Fruit fly (Drosophila melanogaster) whole organism, embryonic: ENCODE data around the gene Aef1.
A peak's percentile ranks its signal among the peaks of the same experiment; 100 is the strongest.

ENCODE experiments used
- Aef1 ChIP-seq: fragments of 200-800 bp; sonication (Bioruptor generic); IDR thresholded peaks from 3 replicates; pipeline ENCODE4 v1.3.6; 2022; ENCODE audit warnings: missing biosample characterization, missing genetic modification characterization
- CG10543 ChIP-seq: fragments of 200-800 bp; sonication (Bioruptor generic); optimal IDR thresholded peaks from 3 replicates; lab custom pipeline; 2017; ENCODE audit warnings: missing biosample characterization, mild to moderate bottlenecking, missing genetic modification characterization, moderate library complexity
- CG11398 ChIP-seq: fragments of 200-800 bp; sonication (Bioruptor generic); optimal IDR thresholded peaks from 2 replicates; lab custom pipeline; 2016; ENCODE audit warnings: missing biosample characterization, missing genetic modification characterization
- CG12769 ChIP-seq: fragments of 200-800 bp; sonication (Bioruptor generic); optimal IDR thresholded peaks from 2 replicates; lab custom pipeline; 2019; ENCODE audit warnings: missing biosample characterization, mild to moderate bottlenecking, missing genetic modification characterization, moderate library complexity
- CG13424 ChIP-seq: fragments of 200-800 bp; sonication (Bioruptor generic); optimal IDR thresholded peaks from 2 replicates; lab custom pipeline; 2019; ENCODE audit warnings: missing biosample characterization, mild to moderate bottlenecking, missing genetic modification characterization, moderate library complexity
- CG14441 ChIP-seq: fragments of 200-800 bp; sonication (Bioruptor generic); IDR thresholded peaks from 2 replicates; pipeline ENCODE4 v1.3.6; 2022; ENCODE audit warnings: missing biosample characterization, missing genetic modification characterization
- CG14860 ChIP-seq: fragments of 200-800 bp; sonication (Bioruptor generic); IDR thresholded peaks from 3 replicates; pipeline ENCODE4 v1.3.6; 2022; ENCODE audit warnings: missing biosample characterization, missing genetic modification characterization; ENCODE audit not compliant: partially characterized antibody
- CG1602 ChIP-seq: fragments of 200-800 bp; sonication (Bioruptor generic); optimal IDR thresholded peaks from 3 replicates; lab custom pipeline; 2016; ENCODE audit warnings: missing biosample characterization, missing genetic modification characterization
- CG1647 ChIP-seq: fragments of 200-800 bp; sonication (Bioruptor generic); optimal IDR thresholded peaks from 3 replicates; lab custom pipeline; 2016; ENCODE audit warnings: missing biosample characterization, missing genetic modification characterization
- CG17829 ChIP-seq: fragments of 200-800 bp; optimal IDR thresholded peaks from 2 replicates; lab custom pipeline; 2019; ENCODE audit warnings: missing biosample characterization, mild to moderate bottlenecking, missing genetic modification characterization, moderate library complexity
- CG1792 ChIP-seq: fragments of 200-800 bp; sonication (Bioruptor generic); optimal IDR thresholded peaks from 2 replicates; lab custom pipeline; 2016; ENCODE audit warnings: missing biosample characterization, missing genetic modification characterization
- CG1832 ChIP-seq: fragments of 200-800 bp; sonication (Bioruptor generic); optimal IDR thresholded peaks from 2 replicates; lab custom pipeline; 2017; ENCODE audit warnings: missing biosample characterization, mild to moderate bottlenecking, missing genetic modification characterization, inconsistent platforms
- CG3838 ChIP-seq: fragments of 200-800 bp; sonication (Bioruptor generic); optimal IDR thresholded peaks from 3 replicates; lab custom pipeline; 2016; ENCODE audit warnings: missing biosample characterization, missing genetic modification characterization
- CG4730 ChIP-seq: fragments of 200-800 bp; sonication (Bioruptor generic); IDR thresholded peaks from 2 replicates; pipeline ENCODE4 v1.3.6; 2022; ENCODE audit warnings: missing biosample characterization, missing genetic modification characterization
- CG5953 ChIP-seq: fragments of 200-800 bp; sonication (Bioruptor generic); IDR thresholded peaks from 2 replicates; pipeline ENCODE4 v1.3.6; 2022; ENCODE audit warnings: missing biosample characterization, missing genetic modification characterization
- CG6791 ChIP-seq: fragments of 200-800 bp; sonication (Bioruptor generic); IDR thresholded peaks from 3 replicates; pipeline ENCODE4 v1.3.6; 2022; ENCODE audit warnings: missing biosample characterization, missing genetic modification characterization; ENCODE audit not compliant: partially characterized antibody
- CG7963 ChIP-seq: fragments of 200-800 bp; sonication (Bioruptor generic); IDR thresholded peaks from 3 replicates; pipeline ENCODE4 v1.3.6; 2022; ENCODE audit warnings: missing biosample characterization, missing genetic modification characterization; ENCODE audit not compliant: partially characterized antibody
- CG8089 ChIP-seq: fragments of 200-800 bp; sonication (Bioruptor generic); optimal IDR thresholded peaks from 3 replicates; lab custom pipeline; 2016; ENCODE audit warnings: missing biosample characterization, missing genetic modification characterization
- CG8290 ChIP-seq, 3 experiments: fragments of 200-800 bp; sonication (Bioruptor generic); optimal IDR thresholded peaks; 2 replicates each; lab custom pipeline; 2016 to 2019; ENCODE audit warnings: missing biosample characterization in 3 of 3, missing genetic modification characterization in 3 of 3, mild to moderate bottlenecking in 2 of 3, moderate library complexity in 1 of 3
- CG8359 ChIP-seq: fragments of 200-800 bp; sonication (Bioruptor generic); optimal IDR thresholded peaks from 2 replicates; lab custom pipeline; 2017; ENCODE audit warnings: missing biosample characterization, mild to moderate bottlenecking, missing genetic modification characterization, borderline replicate concordance
- CG8388 ChIP-seq: fragments of 200-800 bp; sonication (Bioruptor generic); optimal IDR thresholded peaks from 2 replicates; lab custom pipeline; 2019; ENCODE audit warnings: missing biosample characterization, mild to moderate bottlenecking, missing genetic modification characterization, moderate library complexity
- Dek ChIP-seq: fragments of 200-800 bp; sonication (Bioruptor generic); optimal IDR thresholded peaks from 3 replicates; lab custom pipeline; 2019; ENCODE audit warnings: missing biosample characterization, mild to moderate bottlenecking, missing genetic modification characterization, moderate library complexity
- Dip2 ChIP-seq: fragments of 200-800 bp; sonication (Bioruptor generic); IDR thresholded peaks from 2 replicates; pipeline ENCODE4 v1.3.6; 2022; ENCODE audit warnings: missing biosample characterization, missing genetic modification characterization
- Doc3 ChIP-seq: fragments of 200-800 bp; sonication (Bioruptor generic); IDR thresholded peaks from 3 replicates; pipeline ENCODE4 v1.3.6; 2022; ENCODE audit warnings: missing biosample characterization, missing genetic modification characterization; ENCODE audit not compliant: partially characterized antibody
- GATAe ChIP-seq: fragments of 200-800 bp; sonication (Bioruptor generic); conservative IDR thresholded peaks from 2 replicates; pipeline ENCODE4 v1.3.6; 2022; ENCODE audit warnings: missing biosample characterization, missing genetic modification characterization
- Hmr ChIP-seq: fragments of 200-800 bp; sonication (Bioruptor generic); optimal IDR thresholded peaks from 3 replicates; lab custom pipeline; 2017; ENCODE audit warnings: mild to moderate bottlenecking, missing biosample characterization, missing genetic modification reagents, missing genetic modification characterization
- Nf-YC ChIP-seq: fragments of 200-800 bp; optimal IDR thresholded peaks from 3 replicates; lab custom pipeline; 2019; ENCODE audit warnings: missing biosample characterization, mild to moderate bottlenecking, missing genetic modification characterization, moderate library complexity
- Pdp1 ChIP-seq, 2 experiments: fragments of 200-800 bp; sonication (Bioruptor generic); optimal IDR thresholded peaks; 3 replicates each; lab custom pipeline; 2016; ENCODE audit warnings: missing biosample characterization in 2 of 2, missing genetic modification characterization in 2 of 2, mild to moderate bottlenecking in 1 of 2, moderate library complexity in 1 of 2
- ash1 ChIP-seq: fragments of 200-800 bp; sonication (Bioruptor generic); optimal IDR thresholded peaks from 2 replicates; lab custom pipeline; 2018; ENCODE audit warnings: missing biosample characterization, mild to moderate bottlenecking, missing genetic modification characterization
- az2 ChIP-seq: fragments of 200-800 bp; sonication (Bioruptor generic); optimal IDR thresholded peaks from 3 replicates; lab custom pipeline; 2016; ENCODE audit warnings: missing biosample characterization, missing genetic modification characterization
- br ChIP-seq: fragments of >200 bp; optimal IDR thresholded peaks from 2 replicates; lab custom pipeline; 2017
- ci ChIP-seq: fragments of 200-800 bp; sonication (Bioruptor generic); IDR thresholded peaks from 3 replicates; pipeline ENCODE4 v1.3.6; 2022; ENCODE audit warnings: missing biosample characterization, missing genetic modification characterization
- crol ChIP-seq: fragments of 200-800 bp; sonication (Bioruptor generic); IDR thresholded peaks from 2 replicates; pipeline ENCODE4 v1.3.6; 2022; ENCODE audit warnings: missing biosample characterization, missing genetic modification characterization
- emc ChIP-seq: fragments of 200-800 bp; sonication (Bioruptor generic); optimal IDR thresholded peaks from 2 replicates; lab custom pipeline; 2016; ENCODE audit warnings: missing biosample characterization, missing genetic modification characterization
- ewg ChIP-seq: fragments of 200-800 bp; sonication (Bioruptor generic); optimal IDR thresholded peaks from 3 replicates; lab custom pipeline; 2017; ENCODE audit warnings: mild to moderate bottlenecking, missing biosample characterization, missing genetic modification reagents, missing genetic modification characterization
- lilli ChIP-seq: fragments of 200-800 bp; sonication (Bioruptor generic); optimal IDR thresholded peaks from 3 replicates; lab custom pipeline; 2016; ENCODE audit warnings: missing biosample characterization, missing genetic modification characterization
- nerfin-2 ChIP-seq: fragments of 200-800 bp; sonication (Bioruptor generic); IDR thresholded peaks from 2 replicates; pipeline ENCODE4 v1.3.6; 2022; ENCODE audit warnings: missing biosample characterization, missing genetic modification characterization; ENCODE audit not compliant: partially characterized antibody
- row ChIP-seq: fragments of 200-800 bp; sonication (Bioruptor generic); IDR thresholded peaks from 3 replicates; pipeline ENCODE4 v1.3.6; 2022; ENCODE audit warnings: missing biosample characterization, missing genetic modification characterization
- sd ChIP-seq: fragments of 200-800 bp; sonication (Bioruptor generic); optimal IDR thresholded peaks from 3 replicates; lab custom pipeline; 2018; ENCODE audit warnings: missing biosample characterization, mild to moderate bottlenecking, missing genetic modification characterization, moderate library complexity
- sna ChIP-seq: fragments of 200-800 bp; sonication (Bioruptor generic); IDR thresholded peaks from 2 replicates; pipeline ENCODE4 v1.3.6; 2022; ENCODE audit warnings: missing biosample characterization, missing genetic modification characterization; ENCODE audit not compliant: partially characterized antibody
- sug ChIP-seq: fragments of 200-800 bp; optimal IDR thresholded peaks from 2 replicates; lab custom pipeline; 2019; ENCODE audit warnings: missing biosample characterization, mild to moderate bottlenecking, missing genetic modification characterization, moderate library complexity
- wek ChIP-seq: fragments of 200-800 bp; sonication (Bioruptor generic); optimal IDR thresholded peaks from 3 replicates; lab custom pipeline; 2018; ENCODE audit warnings: missing biosample characterization, mild to moderate bottlenecking, missing genetic modification characterization, moderate library complexity

Gene Aef1

dm6 chr3L:21386917-21387316 is 46.3 kb upstream of the Aef1 start (continued):
- TF ChIP-seq lilli (GFP tag; lab: Kevin White, UChicago) (no peak), ash1 (GFP tag; lab: Kevin White, UChicago) (no peak), Pdp1 (GFP tag; optimal IDR thresholded peaks at IDR 0.05; lab: Kevin White, UChicago) (peak in 1 of 2 experiments; percentile 10), CG14441 (GFP tag; lab: Robert Waterston, UW) (no peak), CG5953 (GFP tag; lab: Robert Waterston, UW) (no peak), CG8359 (GFP tag; lab: Kevin White, UChicago) (no peak), Aef1 (GFP tag; lab: Robert Waterston, UW) (no peak), row (GFP tag; lab: Robert Waterston, UW) (no peak), CG11398 (GFP tag; lab: Kevin White, UChicago) (no peak), CG8388 (GFP tag; lab: Kevin White, UChicago) (no peak), GATAe (GFP tag; lab: Robert Waterston, UW) (peak; percentile 61), sd (peak; percentile 79), Dek (tag; lab: Kevin White, UChicago) (no peak), az2 (GFP tag; lab: Kevin White, UChicago) (no peak), CG8089 (GFP tag; lab: Kevin White, UChicago) (no peak), CG12769 (tag; lab: Kevin White, UChicago) (peak; percentile 40), CG1792 (GFP tag; lab: Kevin White, UChicago) (no peak), crol (peak; percentile 58; the same call in 1 of the 2 replicates), CG8290 (GFP tag; optimal IDR thresholded peaks at IDR 0.05; lab: Kevin White, UChicago) (no peak), CG8290 (tag; optimal IDR thresholded peaks at IDR 0.05; lab: Kevin White, UChicago) (peak in 1 of 2 experiments; percentile 41), CG14860 (no peak), Dip2 (no peak), Hmr (GFP tag; lab: Kevin White, UChicago) (no peak), CG17829 (tag; lab: Kevin White, UChicago) (no peak), CG4730 (GFP tag; lab: Robert Waterston, UW) (no peak), CG3838 (GFP tag; lab: Kevin White, UChicago) (no peak), CG13424 (tag; lab: Kevin White, UChicago) (no peak), CG1647 (GFP tag; lab: Kevin White, UChicago) (no peak), CG6791 (GFP tag; lab: Robert Waterston, UW) (no peak), CG1602 (no peak), nerfin-2 (no peak), emc (GFP tag; lab: Kevin White, UChicago) (no peak), Doc3 (GFP tag; lab: Robert Waterston, UW) (no peak), sug (tag; lab: Kevin White, UChicago) (peak; percentile 25), br (lab: Kevin White, UChicago) (no peak), ci (0 out of 3 replicates have a peak, but pooled peaks have one; percentile 20), CG7963 (GFP tag; lab: Robert Waterston, UW) (no peak), CG10543 (GFP tag; lab: Kevin White, UChicago) (peak; percentile 22), wek (GFP tag; lab: Kevin White, UChicago) (no peak), CG1832 (GFP tag; lab: Kevin White, UChicago) (no peak), ewg (GFP tag; lab: Kevin White, UChicago) (no peak)

- TF ChIP-seq sna (GFP tag; lab: Robert Waterston, UW) (no peak), Nf-YC (tag; lab: Kevin White, UChicago) (no peak)
Measured at dm6 chr3L:21388824-21389223, 44.4 kb upstream of the Aef1 start.
